Fruit fly (Drosophila melanogaster) whole organism, embryonic: ENCODE results near the gene CG7362.
A peak's percentile ranks its signal among the peaks of the same experiment; 100 is the strongest.

Experiments
- Atf6 ChIP-seq: fragments of 200-800 bp; sonication (Bioruptor generic); IDR thresholded peaks from 2 replicates; pipeline ENCODE4 v1.3.6; 2022; ENCODE audit warnings: missing biosample characterization, missing genetic modification characterization
- CG10543 ChIP-seq: fragments of 200-800 bp; sonication (Bioruptor generic); optimal IDR thresholded peaks from 3 replicates; lab custom pipeline; 2017; ENCODE audit warnings: missing biosample characterization, mild to moderate bottlenecking, missing genetic modification characterization, moderate library complexity
- CG11695 ChIP-seq: fragments of 200-800 bp; sonication (Bioruptor generic); IDR thresholded peaks from 3 replicates; pipeline ENCODE4 v1.3.6; 2022; ENCODE audit warnings: missing biosample characterization, missing genetic modification characterization
- CG1233 ChIP-seq: fragments of 200-800 bp; sonication (Bioruptor generic); optimal IDR thresholded peaks from 4 replicates; lab custom pipeline; 2018; ENCODE audit warnings: missing biosample characterization, mild to moderate bottlenecking, missing genetic modification characterization
- CG15269 ChIP-seq: fragments of 200-800 bp; sonication (Bioruptor generic); optimal IDR thresholded peaks from 2 replicates; lab custom pipeline; 2018; ENCODE audit warnings: missing biosample characterization, mild to moderate bottlenecking, missing genetic modification characterization, moderate library complexity
- CG15479 ChIP-seq: fragments of 200-800 bp; sonication (Bioruptor generic); optimal IDR thresholded peaks from 3 replicates; lab custom pipeline; 2019; ENCODE audit warnings: missing biosample characterization, mild to moderate bottlenecking, missing genetic modification characterization, moderate library complexity
- CG16779 ChIP-seq: fragments of 200-800 bp; sonication (Bioruptor generic); IDR thresholded peaks from 2 replicates; pipeline ENCODE4 v1.3.6; 2022; ENCODE audit warnings: missing biosample characterization, missing genetic modification characterization
- CG17186 ChIP-seq: fragments of 200-800 bp; sonication (Bioruptor generic); optimal IDR thresholded peaks from 3 replicates; lab custom pipeline; 2017; ENCODE audit warnings: missing biosample characterization, missing genetic modification reagents, missing genetic modification characterization
- CG17359 ChIP-seq: fragments of 200-800 bp; sonication (Bioruptor generic); optimal IDR thresholded peaks from 3 replicates; lab custom pipeline; 2018; ENCODE audit warnings: missing biosample characterization, mild to moderate bottlenecking, missing genetic modification characterization, moderate library complexity
- CG2712 ChIP-seq: fragments of 200-800 bp; optimal IDR thresholded peaks from 3 replicates; lab custom pipeline; 2019; ENCODE audit warnings: missing biosample characterization, mild to moderate bottlenecking, missing genetic modification characterization, moderate library complexity
- CG4404 ChIP-seq: fragments of 200-800 bp; sonication (Bioruptor generic); IDR thresholded peaks from 2 replicates; pipeline ENCODE4 v1.3.6; 2022; ENCODE audit warnings: missing biosample characterization, missing genetic modification characterization
- CG4854 ChIP-seq: fragments of 200-800 bp; sonication (Bioruptor generic); optimal IDR thresholded peaks from 2 replicates; lab custom pipeline; 2016; ENCODE audit warnings: missing biosample characterization, missing genetic modification characterization, inconsistent platforms
- CG6272 ChIP-seq: fragments of 200-800 bp; sonication (Bioruptor generic); IDR thresholded peaks from 2 replicates; pipeline ENCODE4 v1.3.6; 2022; ENCODE audit warnings: missing biosample characterization, missing genetic modification characterization
- CG6765 ChIP-seq: fragments of 200-800 bp; sonication (Bioruptor generic); optimal IDR thresholded peaks from 3 replicates; lab custom pipeline; 2017; ENCODE audit warnings: missing biosample characterization, mild to moderate bottlenecking, missing genetic modification characterization
- CG9797 ChIP-seq: fragments of 200-800 bp; sonication (Bioruptor generic); optimal IDR thresholded peaks from 3 replicates; lab custom pipeline; 2018; ENCODE audit warnings: missing biosample characterization, mild to moderate bottlenecking, missing genetic modification characterization
- Dp ChIP-seq: fragments of 200-800 bp; sonication (Bioruptor generic); optimal IDR thresholded peaks from 2 replicates; lab custom pipeline; 2018; ENCODE audit warnings: missing biosample characterization, mild to moderate bottlenecking, missing genetic modification characterization, moderate library complexity
- Ets97D ChIP-seq: fragments of 200-800 bp; sonication (Bioruptor generic); optimal IDR thresholded peaks from 3 replicates; lab custom pipeline; 2016; ENCODE audit warnings: missing biosample characterization, missing genetic modification characterization
- Fer1 ChIP-seq: fragments of 200-800 bp; sonication (Bioruptor generic); optimal IDR thresholded peaks from 2 replicates; lab custom pipeline; 2017; ENCODE audit warnings: missing biosample characterization, mild to moderate bottlenecking, missing genetic modification characterization
- GATAe ChIP-seq: fragments of 200-800 bp; sonication (Bioruptor generic); conservative IDR thresholded peaks from 2 replicates; pipeline ENCODE4 v1.3.6; 2022; ENCODE audit warnings: missing biosample characterization, missing genetic modification characterization
- H15 ChIP-seq: fragments of 200-800 bp; sonication (Bioruptor generic); IDR thresholded peaks from 3 replicates; pipeline ENCODE4 v1.3.6; 2022; ENCODE audit warnings: missing biosample characterization, missing genetic modification characterization
- HLH3B ChIP-seq: fragments of 200-800 bp; sonication (Bioruptor generic); IDR thresholded peaks from 2 replicates; pipeline ENCODE4 v1.3.6; 2022; ENCODE audit warnings: missing biosample characterization, missing genetic modification characterization
- Hey ChIP-seq: fragments of 200-800 bp; sonication (Bioruptor generic); optimal IDR thresholded peaks from 3 replicates; lab custom pipeline; 2018; ENCODE audit warnings: missing biosample characterization, mild to moderate bottlenecking, missing genetic modification characterization
- Hr51 ChIP-seq, 2 experiments: fragments of 200-800 bp; sonication (Bioruptor generic); optimal IDR thresholded peaks; 2 replicates in 1 of 2; 3 replicates in 1 of 2; lab custom pipeline; 2016 to 2018; ENCODE audit warnings: missing biosample characterization in 2 of 2, missing genetic modification characterization in 2 of 2, mild to moderate bottlenecking in 1 of 2, moderate library complexity in 1 of 2
- Lhr ChIP-seq: fragments of 200-800 bp; sonication (Bioruptor generic); optimal IDR thresholded peaks from 3 replicates; lab custom pipeline; 2017; ENCODE audit warnings: mild to moderate bottlenecking, missing biosample characterization, missing genetic modification reagents, missing genetic modification characterization
- Meics ChIP-seq: fragments of 200-800 bp; sonication (Bioruptor generic); optimal IDR thresholded peaks from 2 replicates; lab custom pipeline; 2017; ENCODE audit warnings: missing biosample characterization, mild to moderate bottlenecking, missing genetic modification characterization
- Myb ChIP-seq: fragments of 200-800 bp; sonication (Bioruptor generic); optimal IDR thresholded peaks from 2 replicates; lab custom pipeline; 2016; ENCODE audit warnings: missing biosample characterization, missing genetic modification characterization
- NC2α ChIP-seq: fragments of 200-800 bp; sonication (Bioruptor generic); optimal IDR thresholded peaks from 2 replicates; lab custom pipeline; 2016; ENCODE audit warnings: missing biosample characterization, missing genetic modification characterization
- Rfx ChIP-seq: fragments of 200-800 bp; sonication (Bioruptor generic); IDR thresholded peaks from 2 replicates; pipeline ENCODE4 v1.3.6; 2022; ENCODE audit warnings: missing biosample characterization, missing genetic modification characterization
- Sox100B ChIP-seq: fragments of 200-800 bp; sonication (Bioruptor generic); optimal IDR thresholded peaks from 3 replicates; lab custom pipeline; 2018; ENCODE audit warnings: missing biosample characterization, mild to moderate bottlenecking, missing genetic modification characterization
- Trl ChIP-seq, 3 experiments: fragments of >200 bp in 2 of 3; fragments of 200-800 bp in 1 of 3; sonication (Bioruptor generic) in 1 of 3; optimal IDR thresholded peaks; 2 replicates in 1 of 3; 3 replicates in 2 of 3; lab custom pipeline; 2016 to 2017; ENCODE audit warnings: missing biosample characterization in 1 of 3, missing genetic modification characterization in 1 of 3
- croc ChIP-seq: fragments of 200-800 bp; sonication (Bioruptor generic); conservative IDR thresholded peaks from 3 replicates; pipeline ENCODE4 v1.3.6; 2022; ENCODE audit warnings: missing biosample characterization, missing genetic modification characterization
- en ChIP-seq: fragments of 200-800 bp; sonication (Bioruptor generic); optimal IDR thresholded peaks from 2 replicates; lab custom pipeline; 2016; ENCODE audit warnings: missing biosample characterization, missing genetic modification characterization
- eve ChIP-seq, 2 experiments: fragments of >200 bp; optimal IDR thresholded peaks; 2 replicates each; lab custom pipeline; 2017; ENCODE audit warnings: missing biosample characterization in 2 of 2, missing genetic modification characterization in 2 of 2
- ewg ChIP-seq: fragments of 200-800 bp; sonication (Bioruptor generic); optimal IDR thresholded peaks from 3 replicates; lab custom pipeline; 2017; ENCODE audit warnings: mild to moderate bottlenecking, missing biosample characterization, missing genetic modification reagents, missing genetic modification characterization
- fd64A ChIP-seq: fragments of 200-800 bp; sonication (Bioruptor generic); optimal IDR thresholded peaks from 3 replicates; lab custom pipeline; 2018; ENCODE audit warnings: missing biosample characterization, mild to moderate bottlenecking, missing genetic modification characterization
- gce ChIP-seq: fragments of 200-800 bp; sonication (Bioruptor generic); IDR thresholded peaks from 3 replicates; pipeline ENCODE4 v1.3.6; 2022; ENCODE audit warnings: missing biosample characterization, missing genetic modification characterization
- hth ChIP-seq: fragments of >200 bp; optimal IDR thresholded peaks from 2 replicates; lab custom pipeline; 2017; ENCODE audit warnings: inconsistent platforms
- kah ChIP-seq: fragments of 200-800 bp; sonication (Bioruptor generic); optimal IDR thresholded peaks from 2 replicates; lab custom pipeline; 2018; ENCODE audit warnings: missing biosample characterization, mild to moderate bottlenecking, missing genetic modification characterization
- mam ChIP-seq: fragments of 200-800 bp; sonication (Bioruptor generic); optimal IDR thresholded peaks from 3 replicates; lab custom pipeline; 2016; ENCODE audit warnings: missing biosample characterization, missing genetic modification characterization
- nom ChIP-seq: fragments of 200-800 bp; sonication (Bioruptor generic); optimal IDR thresholded peaks from 2 replicates; lab custom pipeline; 2017; ENCODE audit warnings: missing biosample characterization, missing genetic modification characterization, mild to moderate bottlenecking, moderate library complexity, missing genetic modification reagents
- peb ChIP-seq: fragments of 200-800 bp; sonication (Bioruptor generic); IDR thresholded peaks from 2 replicates; pipeline ENCODE4 v1.3.6; 2022; ENCODE audit warnings: missing biosample characterization, missing genetic modification characterization
- psq ChIP-seq: fragments of 200-800 bp; sonication (Bioruptor generic); optimal IDR thresholded peaks from 2 replicates; lab custom pipeline; 2017; ENCODE audit warnings: missing biosample characterization, missing genetic modification characterization
- ranshi ChIP-seq: fragments of 200-800 bp; sonication (Bioruptor generic); IDR thresholded peaks from 2 replicates; pipeline ENCODE4 v1.3.6; 2022; ENCODE audit warnings: missing biosample characterization, missing genetic modification characterization
- scrt ChIP-seq: fragments of 200-800 bp; sonication (Bioruptor generic); optimal IDR thresholded peaks from 2 replicates; lab custom pipeline; 2018; ENCODE audit warnings: missing biosample characterization, mild to moderate bottlenecking, missing genetic modification characterization, moderate library complexity
- seq ChIP-seq: fragments of 200-800 bp; sonication (Bioruptor generic); IDR thresholded peaks from 2 replicates; pipeline ENCODE4 v1.3.6; 2022; ENCODE audit warnings: missing biosample characterization, missing genetic modification characterization
- tgo ChIP-seq: fragments of 200-800 bp; sonication (Bioruptor generic); IDR thresholded peaks from 3 replicates; pipeline ENCODE4 v1.3.6; 2022; ENCODE audit warnings: missing biosample characterization, missing genetic modification characterization
- tio ChIP-seq: fragments of 200-800 bp; sonication (Bioruptor generic); optimal IDR thresholded peaks from 2 replicates; lab custom pipeline; 2017; ENCODE audit warnings: missing biosample characterization, missing genetic modification characterization, inconsistent platforms
- vvl ChIP-seq: fragments of 200-800 bp; sonication (Bioruptor generic); IDR thresholded peaks from 2 replicates; pipeline ENCODE4 v1.3.6; 2022; ENCODE audit warnings: missing biosample characterization, missing genetic modification characterization
- yki ChIP-seq: fragments of >200 bp; optimal IDR thresholded peaks from 3 replicates; lab custom pipeline; 2018

CG7362 gene

DNA sequence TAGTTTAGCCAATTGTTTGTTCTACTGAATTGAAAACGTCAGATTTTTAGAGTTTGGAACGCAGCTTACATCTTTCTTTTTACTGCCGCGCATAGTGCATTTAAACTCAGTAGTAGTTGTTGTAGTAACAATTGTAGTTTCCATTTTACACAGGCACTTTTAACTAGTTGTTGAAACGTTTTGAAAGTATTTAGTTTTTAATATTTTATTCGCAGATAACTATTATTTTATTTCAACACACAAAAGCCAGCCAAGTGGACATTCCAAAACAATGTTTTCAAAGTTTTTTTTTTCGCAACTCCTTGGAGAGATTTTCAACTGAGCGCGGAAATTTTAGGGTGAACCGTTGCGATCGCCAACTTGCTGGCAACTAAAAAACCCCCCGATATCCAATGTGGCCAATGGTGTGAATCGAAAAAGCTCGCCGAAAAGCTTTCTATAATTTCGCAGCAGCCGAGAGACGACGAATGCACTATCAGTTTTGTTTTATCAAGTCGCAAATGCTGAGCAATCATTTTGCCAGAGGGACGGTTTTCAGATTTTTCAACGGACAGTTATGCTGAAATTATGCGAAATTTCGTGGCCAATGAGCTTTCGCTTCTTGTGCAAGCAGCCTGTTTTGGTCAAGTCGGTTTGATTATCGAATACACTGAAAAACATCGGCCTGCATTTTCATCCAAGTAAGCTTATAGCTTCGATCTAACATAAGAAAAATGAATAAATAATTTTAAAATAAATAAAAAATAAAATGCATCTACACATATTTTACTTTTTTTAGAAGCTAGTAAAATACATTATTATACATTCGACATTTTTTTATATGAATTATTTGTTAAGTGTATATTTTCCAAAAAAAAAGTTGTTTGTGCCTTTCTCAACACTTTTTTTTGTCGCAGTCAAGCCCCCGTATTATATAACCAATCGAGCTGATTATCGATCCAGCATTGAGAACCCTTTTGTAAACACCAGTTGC is 25.3 kb downstream of the CG7362 start (continued):
- TF ChIP-seq Fer1 (peak; percentile 40), Hr51 (GFP tag; optimal IDR thresholded peaks at IDR 0.05; lab: Kevin White, UChicago) (peak in 1 of 2 experiments; percentile 92), CG15269 (tag; lab: Kevin White, UChicago) (peak; percentile 82), CG4404 (GFP tag; lab: Robert Waterston, UW) (no peak), tio (GFP tag; lab: Kevin White, UChicago) (peak; percentile 30), ranshi (GFP tag; lab: Robert Waterston, UW) (no peak), CG11695 (GFP tag; lab: Robert Waterston, UW) (0 out of 3 replicates have a peak, but pooled peaks have one; percentile 41), GATAe (GFP tag; lab: Robert Waterston, UW) (no peak), Sox100B (GFP tag; lab: Kevin White, UChicago) (peak; percentile 69), ewg (no peak), scrt (peak; percentile 47), CG2712 (tag; lab: Kevin White, UChicago) (peak; percentile 65), NC2α (GFP tag; lab: Kevin White, UChicago) (no peak), vvl (GFP tag; lab: Robert Waterston, UW) (peak; percentile 66), gce (GFP tag; lab: Robert Waterston, UW) (0 out of 3 replicates have a peak, but pooled peaks have one; percentile 17), psq (GFP tag; lab: Kevin White, UChicago) (peak; percentile 24), CG6272 (GFP tag; lab: Robert Waterston, UW) (no peak), Rfx (GFP tag; lab: Robert Waterston, UW) (no peak), CG6765 (GFP tag; lab: Kevin White, UChicago) (peak; percentile 45), kah (GFP tag; lab: Kevin White, UChicago) (peak; percentile 2), yki (lab: Kevin White, UChicago) (no peak), CG1233 (GFP tag; lab: Kevin White, UChicago) (peak; percentile 3), Trl (optimal IDR thresholded peaks at IDR 0.05; lab: Kevin White, UChicago) (no peak), Trl (GFP tag; optimal IDR thresholded peaks at IDR 0.05; lab: Kevin White, UChicago) (no peak), CG4854 (GFP tag; lab: Kevin White, UChicago) (peak; percentile 19), seq (GFP tag; lab: Robert Waterston, UW) (peak; percentile 54; the same call in 1 of the 2 replicates), CG10543 (no peak), peb (GFP tag; lab: Robert Waterston, UW) (no peak), tgo (GFP tag; lab: Robert Waterston, UW) (peak; percentile 60; the same call in 2 of the 3 replicates)

- no peak for TF ChIP-seq hth
- no peak for TF ChIP-seq nom (GFP tag; lab: Kevin White, UChicago)
- no peak for TF ChIP-seq en (GFP tag; lab: Kevin White, UChicago)
- peak; percentile 76 for TF ChIP-seq Myb (GFP tag; lab: Kevin White, UChicago)
- TF ChIP-seq H15 (GFP tag; lab: Robert Waterston, UW) = no peak
- no peak for TF ChIP-seq CG16779 (GFP tag; lab: Robert Waterston, UW)
- TF ChIP-seq fd64A = no peak
- TF ChIP-seq croc (GFP tag; lab: Robert Waterston, UW) = no peak
- no peak for TF ChIP-seq HLH3B (GFP tag; lab: Robert Waterston, UW)
- TF ChIP-seq CG17186 (GFP tag; lab: Kevin White, UChicago) = peak; percentile 3
- TF ChIP-seq eve (GFP tag; optimal IDR thresholded peaks at IDR 0.05; lab: Kevin White, UChicago) = peak in 1 of 2 experiments; percentile 73
- TF ChIP-seq Ets97D (GFP tag; lab: Kevin White, UChicago) = no peak
- peak; percentile 86 for TF ChIP-seq CG17359
- peak; percentile 26 for TF ChIP-seq CG9797 (GFP tag; lab: Kevin White, UChicago)
- TF ChIP-seq Meics (GFP tag; lab: Kevin White, UChicago) = no peak
- TF ChIP-seq mam (GFP tag; lab: Kevin White, UChicago) = no peak
- TF ChIP-seq Lhr (GFP tag; lab: Kevin White, UChicago) = peak; percentile 40
- TF ChIP-seq CG15479 (GFP tag; lab: Kevin White, UChicago) = no peak
- TF ChIP-seq Atf6 (GFP tag; lab: Robert Waterston, UW) = no peak
- TF ChIP-seq Dp (GFP tag; lab: Kevin White, UChicago) = peak; percentile 12
- no peak for TF ChIP-seq Hey (tag; lab: Kevin White, UChicago)
- no peak for TF ChIP-seq yki (lab: Kevin White, UChicago)
Observed at dm6 chr3R:14724501-14724859, 29.8 kb downstream of the CG7362 start.
